In genomic region chr2L:7909327-7909804, dm6 we compare ENCODE assay signal across 1 fruit fly cellular context.
TF ChIP-seq lines count a peak whose summit lies in the region.

No protein-coding gene starts in this region.

TF ChIP-seq in whole organism, prepupa, 60 proteins besides CTCF, POLR2A, EP300 and RAD21 (continued from another document):
- peak; percentile 57 for TF ChIP-seq Ets96B (tag; optimal IDR thresholded peaks at IDR 0.05; lab: Kevin White, UChicago)
- peak; percentile 33 for TF ChIP-seq CG31627 (GFP tag; optimal IDR thresholded peaks at IDR 0.05; lab: Kevin White, UChicago)
- peak; percentile 84 for TF ChIP-seq Met (GFP tag; optimal IDR thresholded peaks at IDR 0.05; lab: Kevin White, UChicago)
- TF ChIP-seq cyc (GFP tag; optimal IDR thresholded peaks at IDR 0.05; lab: Kevin White, UChicago), result peak; percentile 48
- no peak for TF ChIP-seq CG11294 (GFP tag; IDR thresholded peaks at IDR 0.05; lab: Robert Waterston, UW)
- TF ChIP-seq CG6163 (GFP tag; IDR thresholded peaks at IDR 0.05; lab: Robert Waterston, UW), result peak; percentile 61; the same call in 1 of the 3 replicates
- TF ChIP-seq Sox14 (GFP tag; optimal IDR thresholded peaks at IDR 0.05; lab: Kevin White, UChicago), result peak; percentile 25
- TF ChIP-seq CG4318 (GFP tag; optimal IDR thresholded peaks at IDR 0.05; lab: Kevin White, UChicago), result no peak
- TF ChIP-seq CG11902 (GFP tag; optimal IDR thresholded peaks at IDR 0.05; lab: Kevin White, UChicago), result no peak
- TF ChIP-seq pdm3 (GFP tag; optimal IDR thresholded peaks at IDR 0.05; lab: Kevin White, UChicago), result peak; percentile 31
- no peak for TF ChIP-seq CG32006 (GFP tag; optimal IDR thresholded peaks at IDR 0.05; lab: Kevin White, UChicago)
- TF ChIP-seq CG9139 (GFP tag; optimal IDR thresholded peaks at IDR 0.05; lab: Kevin White, UChicago), result peak; percentile 1
- TF ChIP-seq Hr4 (GFP tag; optimal IDR thresholded peaks at IDR 0.05; lab: Kevin White, UChicago), result no peak
- peak; percentile 40 for TF ChIP-seq CG3919 (GFP tag; optimal IDR thresholded peaks at IDR 0.05; lab: Kevin White, UChicago)
- no peak for TF ChIP-seq Sox15 (GFP tag; optimal IDR thresholded peaks at IDR 0.05; lab: Kevin White, UChicago)
- peak; percentile 52 for TF ChIP-seq vri (GFP tag; optimal IDR thresholded peaks at IDR 0.05; lab: Kevin White, UChicago)
- no peak for TF ChIP-seq eg (GFP tag; IDR thresholded peaks at IDR 0.05; lab: Robert Waterston, UW)
- peak; percentile 53 for TF ChIP-seq lz (GFP tag; optimal IDR thresholded peaks at IDR 0.05; lab: Kevin White, UChicago)
- peak; percentile 5 for TF ChIP-seq CG6792 (GFP tag; optimal IDR thresholded peaks at IDR 0.05; lab: Kevin White, UChicago)
- peak; percentile 74 for TF ChIP-seq topi (GFP tag; optimal IDR thresholded peaks at IDR 0.05; lab: Kevin White, UChicago)
- TF ChIP-seq CG16779 (tag; optimal IDR thresholded peaks at IDR 0.05; lab: Kevin White, UChicago), result no peak
- TF ChIP-seq ss (GFP tag; optimal IDR thresholded peaks at IDR 0.05; lab: Kevin White, UChicago), result peak in 1 of 2 experiments; percentile 50
- TF ChIP-seq CG8319 (GFP tag; optimal IDR thresholded peaks at IDR 0.05; lab: Kevin White, UChicago), result peak; percentile 3
- no peak for TF ChIP-seq Eip93F (GFP tag; optimal IDR thresholded peaks at IDR 0.05; lab: Kevin White, UChicago)
- TF ChIP-seq fd85E (GFP tag; optimal IDR thresholded peaks at IDR 0.05; lab: Kevin White, UChicago), result no peak
- peak; percentile 26 for TF ChIP-seq Hr39 (GFP tag; optimal IDR thresholded peaks at IDR 0.05; lab: Kevin White, UChicago)
- no peak for TF ChIP-seq dac (GFP tag; optimal IDR thresholded peaks at IDR 0.05; lab: Kevin White, UChicago)
- TF ChIP-seq CG6808 (GFP tag; optimal IDR thresholded peaks at IDR 0.05; lab: Kevin White, UChicago), result peak; percentile 52
- peak; percentile 89 for TF ChIP-seq svp (GFP tag; lab: Kevin White, UChicago)
- no peak for TF ChIP-seq Eip75B (GFP tag; optimal IDR thresholded peaks at IDR 0.05; lab: Kevin White, UChicago)
- no peak for TF ChIP-seq CG7368 (GFP tag; optimal IDR thresholded peaks at IDR 0.05; lab: Kevin White, UChicago)
- peak; percentile 74 for TF ChIP-seq esn (GFP tag; optimal IDR thresholded peaks at IDR 0.05; lab: Kevin White, UChicago)
TF ChIP-seq in whole organism, prepupa: peak in this region for 35.
